Worm (Caenorhabditis elegans) whole organism, L3 larva: ENCODE results near the gene fipr-14.

ENCODE experiments used
- aly-2 ChIP-seq: fragments of 150-350 bp; optimal IDR thresholded peaks from 2 replicates; lab custom pipeline; 2014; ENCODE audit warnings: missing biosample characterization, missing genetic modification characterization
- ama-1 ChIP-seq: fragments of 150-350 bp; optimal IDR thresholded peaks from 2 replicates; lab custom pipeline; 2018
- ceh-16 ChIP-seq: sonication (generic microtip); optimal IDR thresholded peaks from 2 replicates; lab custom pipeline; 2017; ENCODE audit warnings: missing biosample characterization, missing genetic modification characterization
- nhr-25 ChIP-seq: sonication (generic microtip); optimal IDR thresholded peaks from 2 replicates; lab custom pipeline; 2017; ENCODE audit warnings: missing biosample characterization, missing genetic modification characterization
- nhr-76 ChIP-seq: fragments of 150-350 bp; sonication (generic microtip); optimal IDR thresholded peaks from 5 replicates; lab custom pipeline; 2014; ENCODE audit warnings: missing biosample characterization, missing genetic modification characterization
- pha-4 ChIP-seq: fragments of 150-350 bp; optimal IDR thresholded peaks from 2 replicates; lab custom pipeline; 2014; ENCODE audit warnings: missing biosample characterization, missing genetic modification reagents, missing genetic modification characterization

DNA sequence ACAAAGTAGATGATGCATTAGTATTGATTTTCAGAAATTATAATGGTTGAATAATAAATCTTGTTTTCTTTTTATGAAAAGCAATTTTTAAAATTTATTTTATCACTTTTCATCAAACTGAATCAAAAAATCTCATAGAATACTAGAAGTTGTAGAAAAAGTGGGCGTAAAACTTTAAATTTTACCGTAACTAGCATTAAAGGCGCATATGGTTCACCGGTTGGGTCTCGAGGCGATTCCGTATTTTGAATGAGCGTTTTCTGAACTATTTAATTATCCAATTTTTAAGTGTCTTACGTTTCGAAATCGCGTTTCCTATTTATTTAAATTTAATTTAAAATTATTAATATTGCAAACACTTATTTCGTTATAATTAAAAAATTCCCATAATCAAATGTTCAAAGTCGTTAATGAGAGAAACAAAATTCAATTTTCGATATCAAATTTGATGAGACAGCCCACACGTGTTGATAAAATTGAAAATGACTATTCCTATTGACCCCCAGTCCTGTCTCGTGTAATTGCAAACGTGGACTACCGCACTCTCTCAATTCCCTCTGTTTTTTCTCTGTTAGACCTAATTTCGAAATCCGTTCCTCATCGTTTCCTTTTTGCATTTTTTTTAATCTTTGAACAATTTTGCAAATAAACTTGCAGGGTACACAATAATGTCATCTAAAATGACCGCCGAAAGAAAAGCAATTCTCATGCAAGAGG is 18.5 kb upstream of the fipr-14 start, which contains the start of the genes T11G6.2 and hars-1:
- TF ChIP-seq nhr-76 (tag; lab: Kevin White, UChicago): no peak
- no peak for TF ChIP-seq ama-1 (lab: Kevin White, UChicago)
- TF ChIP-seq nhr-25: peak; percentile 9
- peak; percentile 45 for TF ChIP-seq pha-4
- TF ChIP-seq aly-2: no peak
- TF ChIP-seq ceh-16: no peak
